Fruit fly (Drosophila melanogaster): Measurements from ENCODE around the gene Drsl1.

Gene Drsl1

dm6 chr3L:3377965-3378292 lies 42.3 kb upstream of the Drsl1 start, which contains the start of gene Ids:
TSS of gene Ids (plus strand) at chr3L:3378268.
- TF ChIP-seq pad (GFP tag; optimal IDR thresholded peaks at IDR 0.05): no peak
- TF ChIP-seq bab1 (GFP tag; optimal IDR thresholded peaks at IDR 0.05): peak; percentile 59
- TF ChIP-seq tj (GFP tag; optimal IDR thresholded peaks at IDR 0.05): peak; percentile 14
- TF ChIP-seq Hr96 (GFP tag; optimal IDR thresholded peaks at IDR 0.05): no peak
- TF ChIP-seq CG12768 (GFP tag; optimal IDR thresholded peaks at IDR 0.05): peak; percentile 52
- TF ChIP-seq toe (GFP tag; optimal IDR thresholded peaks at IDR 0.05): no peak
- TF ChIP-seq CG5204 (GFP tag; optimal IDR thresholded peaks at IDR 0.05): no peak
- TF ChIP-seq CG14711 (tag; optimal IDR thresholded peaks at IDR 0.05): peak; percentile 39
- no peak for TF ChIP-seq ovo (GFP tag; optimal IDR thresholded peaks at IDR 0.05)
- TF ChIP-seq Clk (GFP tag; optimal IDR thresholded peaks at IDR 0.05): no peak
- no peak for TF ChIP-seq CG1620 (GFP tag; optimal IDR thresholded peaks at IDR 0.05)
- TF ChIP-seq Mnt (GFP tag; optimal IDR thresholded peaks at IDR 0.05): no peak
- TF ChIP-seq cnc (optimal IDR thresholded peaks at IDR 0.05): no peak
- no peak for TF ChIP-seq CG7045 (GFP tag; optimal IDR thresholded peaks at IDR 0.05)
- peak; percentile 50 for TF ChIP-seq CG7101 (tag; optimal IDR thresholded peaks at IDR 0.05)
- peak; percentile 9 for TF ChIP-seq Crg-1 (GFP tag; optimal IDR thresholded peaks at IDR 0.05)
- no peak for TF ChIP-seq kay (GFP tag; ENCODE audit: borderline replicate concordance)
- TF ChIP-seq CG11617 (GFP tag; optimal IDR thresholded peaks at IDR 0.05): peak; percentile 25
- TF ChIP-seq cic (GFP tag; optimal IDR thresholded peaks at IDR 0.05): no peak
- TF ChIP-seq CG33017 (tag; optimal IDR thresholded peaks at IDR 0.05): peak; percentile 64

dm6 chr3L:3377247-3377964 lies 41.8 kb upstream of the Drsl1 start:
- TF ChIP-seq CG33017 (tag; optimal IDR thresholded peaks at IDR 0.05): no peak
- peak; percentile 79 for TF ChIP-seq tj (GFP tag; optimal IDR thresholded peaks at IDR 0.05)

dm6 chr3L:3376551-3376950 lies 41.0 kb upstream of the Drsl1 start, which contains the start of gene CG12012:
TSS of gene CG12012 (plus strand) at chr3L:3376757.
- TF ChIP-seq bab1 (GFP tag; optimal IDR thresholded peaks at IDR 0.05) (peak; percentile 31), cnc (optimal IDR thresholded peaks at IDR 0.05) (no peak), cic (GFP tag; optimal IDR thresholded peaks at IDR 0.05) (peak; percentile 49), kay (GFP tag; ENCODE audit: borderline replicate concordance) (peak; percentile 76)

dm6 chr3L:3373994-3374623 lies 38.5 kb upstream of the Drsl1 start, which contains the start of the genes Ythdc1 and CG12010:
TSS of gene Ythdc1 (minus strand) at chr3L:3374170.
TSS of gene CG12010 (plus strand) at chr3L:3374282.
- TF ChIP-seq bab1 (GFP tag; optimal IDR thresholded peaks at IDR 0.05) (peak; percentile 79), cic (GFP tag; optimal IDR thresholded peaks at IDR 0.05) (peak; percentile 73), kay (GFP tag; ENCODE audit: borderline replicate concordance) (no peak), CG7045 (GFP tag; optimal IDR thresholded peaks at IDR 0.05) (peak; percentile 12), Crg-1 (GFP tag; optimal IDR thresholded peaks at IDR 0.05) (no peak), Mnt (GFP tag; optimal IDR thresholded peaks at IDR 0.05) (peak; percentile 54)

dm6 chr3L:3369256-3369655 lies 33.7 kb upstream of the Drsl1 start, which contains the start of gene Drs:
TSS of gene Drs (plus strand) at chr3L:3369556.
- TF ChIP-seq pad (GFP tag; optimal IDR thresholded peaks at IDR 0.05): no peak
- TF ChIP-seq cic (GFP tag; optimal IDR thresholded peaks at IDR 0.05): no peak
- no peak for TF ChIP-seq CG7101 (tag; optimal IDR thresholded peaks at IDR 0.05)
- TF ChIP-seq tj (GFP tag; optimal IDR thresholded peaks at IDR 0.05): no peak
- no peak for TF ChIP-seq CG11617 (GFP tag; optimal IDR thresholded peaks at IDR 0.05)
- TF ChIP-seq cnc (optimal IDR thresholded peaks at IDR 0.05): no peak
- no peak for TF ChIP-seq ovo (GFP tag; optimal IDR thresholded peaks at IDR 0.05)
- no peak for TF ChIP-seq CG7045 (GFP tag; optimal IDR thresholded peaks at IDR 0.05)
- TF ChIP-seq CG1620 (GFP tag; optimal IDR thresholded peaks at IDR 0.05): no peak
- TF ChIP-seq Clk (GFP tag; optimal IDR thresholded peaks at IDR 0.05): no peak
- no peak for TF ChIP-seq Crg-1 (GFP tag; optimal IDR thresholded peaks at IDR 0.05)
- TF ChIP-seq bab1 (GFP tag; optimal IDR thresholded peaks at IDR 0.05): no peak
- TF ChIP-seq Mnt (GFP tag; optimal IDR thresholded peaks at IDR 0.05): no peak
- TF ChIP-seq kay (GFP tag; ENCODE audit: borderline replicate concordance): no peak

dm6 chr3L:3353297-3353696 lies 17.7 kb upstream of the Drsl1 start:
- TF ChIP-seq Clk (GFP tag; optimal IDR thresholded peaks at IDR 0.05) (no peak), ovo (GFP tag; optimal IDR thresholded peaks at IDR 0.05) (no peak), kay (GFP tag; ENCODE audit: borderline replicate concordance) (no peak), CG7045 (GFP tag; optimal IDR thresholded peaks at IDR 0.05) (no peak), CG33017 (tag; optimal IDR thresholded peaks at IDR 0.05) (no peak), pad (GFP tag; optimal IDR thresholded peaks at IDR 0.05) (no peak), toe (GFP tag; optimal IDR thresholded peaks at IDR 0.05) (no peak), CG14711 (tag; optimal IDR thresholded peaks at IDR 0.05) (no peak), bab1 (GFP tag; optimal IDR thresholded peaks at IDR 0.05) (no peak), CG7101 (tag; optimal IDR thresholded peaks at IDR 0.05) (no peak), Crg-1 (GFP tag; optimal IDR thresholded peaks at IDR 0.05) (no peak)

dm6 chr3L:3352516-3352915 lies 16.9 kb upstream of the Drsl1 start:
- no peak for TF ChIP-seq CG11617 (GFP tag; optimal IDR thresholded peaks at IDR 0.05)
- TF ChIP-seq Crg-1 (GFP tag; optimal IDR thresholded peaks at IDR 0.05): no peak
- no peak for TF ChIP-seq cnc (optimal IDR thresholded peaks at IDR 0.05)
- TF ChIP-seq Hr96 (GFP tag; optimal IDR thresholded peaks at IDR 0.05): no peak
- no peak for TF ChIP-seq ovo (GFP tag; optimal IDR thresholded peaks at IDR 0.05)
- TF ChIP-seq bab1 (GFP tag; optimal IDR thresholded peaks at IDR 0.05): no peak
- TF ChIP-seq CG33017 (tag; optimal IDR thresholded peaks at IDR 0.05): no peak
- no peak for TF ChIP-seq toe (GFP tag; optimal IDR thresholded peaks at IDR 0.05)
- no peak for TF ChIP-seq tj (GFP tag; optimal IDR thresholded peaks at IDR 0.05)
- no peak for TF ChIP-seq CG7045 (GFP tag; optimal IDR thresholded peaks at IDR 0.05)
- no peak for TF ChIP-seq CG5204 (GFP tag; optimal IDR thresholded peaks at IDR 0.05)
- TF ChIP-seq pad (GFP tag; optimal IDR thresholded peaks at IDR 0.05): no peak

All from whole organism, adult.